Fruit fly (Drosophila melanogaster) ovary, adult (tissue): Measurements from ENCODE around the gene nudC.

Experiments
- CG17801 ChIP-seq: fragments of 200-800 bp; optimal IDR thresholded peaks from 2 replicates; lab custom pipeline; 2019; ENCODE audit warnings: missing biosample characterization, mild to moderate bottlenecking, missing genetic modification characterization, moderate library complexity; ENCODE audit not compliant: partially characterized antibody

nudC gene

dm6 chr3L:16858780-16859179, 54.0 kb downstream of the nudC start, which contains the start of gene sinah:
Gene sinah (plus strand): TSS chr3L:16859080.
- TF ChIP-seq CG17801 = no peak

dm6 chr3L:16860322-16860721, 55.5 kb downstream of the nudC start, which contains the start of gene CG13029:
Gene CG13029 (plus strand): TSS chr3L:16860622.
- TF ChIP-seq CG17801 = no peak

- no peak for TF ChIP-seq CG17801
These were observed 56.1 kb downstream of the nudC start for dm6 chr3L:16860879-16861278.

DNA sequence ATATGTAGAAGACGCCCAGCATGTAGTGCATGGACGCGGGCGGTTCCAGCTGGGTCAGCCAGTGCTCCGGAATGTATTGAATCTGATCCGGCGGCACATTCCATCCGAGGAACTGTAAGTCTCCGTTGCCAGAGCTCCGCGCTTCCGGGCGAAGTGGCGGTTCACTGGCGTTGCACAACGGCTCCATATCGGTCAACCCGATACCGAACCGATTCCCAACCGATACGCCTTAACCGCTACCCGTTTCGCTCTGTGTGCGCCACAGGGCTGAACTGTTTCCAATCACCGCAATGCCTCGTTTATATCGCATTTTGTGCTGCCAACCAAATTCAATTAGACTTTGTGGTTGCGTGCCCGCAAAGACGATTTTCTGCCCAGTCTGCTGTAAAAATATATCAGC, 57.5 kb downstream of the nudC start, which contains the start of gene Rh4:
Gene Rh4, minus strand, starts transcription at position 234 of the 400 bp plus-strand sequence.
- no peak for TF ChIP-seq CG17801

DNA sequence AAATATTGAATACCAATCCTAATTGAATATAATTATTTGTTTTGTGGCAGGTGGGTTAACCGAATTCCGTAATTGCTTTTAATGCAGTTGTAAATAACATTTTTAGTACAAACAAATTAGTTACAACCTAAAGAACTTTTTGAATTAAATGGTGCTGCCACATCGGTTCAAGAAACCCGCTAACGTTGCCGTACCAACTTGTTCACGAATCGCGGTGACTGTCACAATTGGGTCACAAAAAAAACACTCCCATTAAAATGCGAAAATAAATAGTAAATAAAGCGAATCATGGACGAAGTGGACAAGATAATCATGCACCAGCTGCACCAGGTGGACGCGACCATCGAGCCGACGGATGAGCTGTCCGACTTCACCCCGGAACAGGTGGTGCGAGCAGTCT, 58.2 kb downstream of the nudC start, which contains the start of gene CG9951:
Gene CG9951, plus strand, starts transcription at position 207 of the 400 bp plus-strand sequence.
- TF ChIP-seq CG17801 = no peak

DNA sequence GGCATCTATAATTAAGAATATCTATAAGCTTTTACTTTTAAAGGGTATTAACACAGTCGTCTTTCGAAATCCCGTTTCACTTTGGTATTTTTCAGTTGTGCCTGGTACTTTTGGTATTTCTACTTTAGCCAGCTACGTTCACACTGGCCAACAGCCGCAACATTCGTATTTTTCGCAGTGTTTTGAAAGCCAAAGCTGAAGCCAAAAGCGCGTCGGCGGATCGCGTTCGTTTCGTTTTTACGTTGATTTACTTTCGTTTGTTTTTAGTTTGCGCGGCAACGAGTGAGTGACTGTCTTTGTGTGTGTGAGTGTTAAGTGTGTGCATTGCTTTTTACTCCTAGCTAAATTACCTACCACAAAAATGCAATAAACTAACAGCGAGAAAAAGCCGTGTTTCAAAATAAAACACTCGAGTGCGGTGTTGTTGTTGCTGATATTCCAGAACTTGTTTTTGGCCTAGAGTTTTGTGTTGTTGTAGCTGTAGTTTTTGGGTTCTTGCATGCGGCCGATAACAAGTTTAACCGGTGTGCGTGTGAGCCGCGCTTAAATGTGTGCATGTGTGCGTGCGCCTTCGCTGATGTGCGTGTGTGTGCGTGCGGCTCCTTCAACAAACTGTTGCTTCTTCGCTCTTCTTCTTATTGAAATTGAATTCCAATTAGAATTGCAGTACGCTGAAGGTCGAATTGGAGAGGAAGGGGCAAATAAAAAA, 60.5 kb downstream of the nudC start, which contains the start of gene Lmpt:
Gene Lmpt, plus strand, starts transcription at position 173 of the 709 bp plus-strand sequence.
- TF ChIP-seq CG17801 = peak; percentile 62

DNA sequence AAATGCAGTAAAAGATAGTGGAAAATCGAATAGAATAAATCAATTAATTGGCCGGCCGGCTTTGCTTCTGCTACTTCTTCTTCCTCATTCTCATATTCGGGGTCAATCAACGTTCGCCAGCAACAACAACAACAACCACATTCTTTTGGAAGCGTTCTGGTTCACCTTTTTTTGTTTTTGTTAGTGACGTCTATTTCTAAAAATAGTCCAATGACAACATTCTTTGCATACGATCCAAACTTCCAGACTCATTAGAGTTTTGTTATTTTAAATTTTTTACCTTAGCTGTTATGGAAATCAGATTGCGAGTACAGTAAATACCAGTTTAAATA, 61.0 kb downstream of the nudC start:
- no peak for TF ChIP-seq CG17801

- no peak for TF ChIP-seq CG17801
These were observed 62.4 kb downstream of the nudC start for dm6 chr3L:16867190-16867589.
